Worm (Caenorhabditis elegans) whole organism, L4/young adult: Measurements from ENCODE around the gene srx-73.

Experiments
- W03F9.2 ChIP-seq: fragments of 150-350 bp; optimal IDR thresholded peaks from 2 replicates; lab custom pipeline; 2014; ENCODE audit warnings: missing biosample characterization, missing genetic modification characterization
- him-1 ChIP-seq: sonication (generic microtip); optimal IDR thresholded peaks from 2 replicates; lab custom pipeline; 2016; ENCODE audit warnings: missing genotype, missing genetic modification reagents, missing genetic modification characterization, missing compliant biosample characterization

DNA sequence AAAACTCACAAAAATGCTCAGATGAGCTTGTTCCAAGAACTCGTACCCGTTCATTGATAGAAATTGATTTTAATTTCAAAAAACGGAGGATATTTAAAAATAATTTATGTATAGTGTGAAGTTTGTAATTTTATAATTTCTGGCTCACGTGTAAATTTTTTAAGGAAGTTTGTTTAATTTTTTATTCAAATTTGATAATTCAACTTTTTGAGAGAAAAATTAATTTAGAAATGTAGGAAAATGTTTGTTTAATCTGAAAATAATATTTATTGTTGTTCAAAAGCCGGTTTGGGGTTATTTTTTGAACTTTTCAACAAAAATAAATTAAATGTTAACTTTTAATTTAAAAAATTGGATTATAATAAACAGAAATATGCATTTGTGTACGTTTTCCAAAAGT lies 10.5 kb upstream of the srx-73 start, which contains the start of gene K03B4.6:
- TF ChIP-seq him-1 (tag; lab: Kevin White, UChicago), result no peak
- no peak for TF ChIP-seq W03F9.2 (tag; lab: Kevin White, UChicago)
